Fruit fly (Drosophila melanogaster) whole organism, prepupa: Measurements from ENCODE around the gene Eip75B.

ENCODE experiments used
- CG11294 ChIP-seq: fragments of 200-800 bp; sonication (Bioruptor generic); IDR thresholded peaks from 2 replicates; pipeline ENCODE4 v1.3.6; 2022; ENCODE audit warnings: missing biosample characterization, missing genetic modification characterization
- Eip75B ChIP-seq: fragments of 200-800 bp; sonication (Bioruptor generic); optimal IDR thresholded peaks from 3 replicates; lab custom pipeline; 2016; ENCODE audit warnings: missing biosample characterization, missing genetic modification characterization
- Hr39 ChIP-seq: fragments of 200-800 bp; sonication (Bioruptor generic); optimal IDR thresholded peaks from 2 replicates; lab custom pipeline; 2016; ENCODE audit warnings: missing biosample characterization, missing genetic modification characterization
- pdm3 ChIP-seq: fragments of 200-800 bp; sonication (Bioruptor generic); optimal IDR thresholded peaks from 3 replicates; lab custom pipeline; 2016; ENCODE audit warnings: missing biosample characterization, missing genetic modification characterization

DNA sequence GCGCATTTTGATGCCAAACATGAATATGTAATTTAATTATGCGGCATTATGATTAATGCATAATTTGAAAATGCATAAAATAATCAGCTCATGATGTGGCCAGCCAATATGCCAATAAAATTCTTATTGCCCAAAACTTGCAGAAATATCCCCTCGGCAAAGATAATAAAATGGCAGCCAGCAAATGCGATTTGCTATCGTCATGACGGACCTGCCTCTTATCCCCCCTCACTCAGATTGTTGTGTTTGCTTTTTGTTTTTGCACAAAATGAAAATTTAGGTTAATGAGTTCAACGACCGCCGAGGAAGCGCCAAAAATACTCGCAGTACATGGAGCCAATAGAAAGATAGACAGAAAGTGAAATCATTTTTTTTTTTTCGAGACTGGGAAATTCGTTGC is 39.9 kb downstream of the Eip75B start:
- TF ChIP-seq Eip75B (GFP tag; lab: Kevin White, UChicago) (no peak), Hr39 (GFP tag; lab: Kevin White, UChicago) (no peak), CG11294 (GFP tag; lab: Robert Waterston, UW) (no peak), pdm3 (GFP tag; lab: Kevin White, UChicago) (no peak)
